Fruit fly (Drosophila melanogaster) whole organism, embryonic: ENCODE measurements around the gene CG14341.

Source experiments
- ATbp ChIP-seq: fragments of 200-800 bp; sonication (Bioruptor generic); optimal IDR thresholded peaks from 2 replicates; lab custom pipeline; 2017; ENCODE audit warnings: missing biosample characterization, mild to moderate bottlenecking, missing genetic modification characterization, missing genetic modification reagents
- Antp ChIP-seq: fragments of 200-800 bp; sonication (Bioruptor generic); optimal IDR thresholded peaks from 3 replicates; lab custom pipeline; 2016; ENCODE audit warnings: missing biosample characterization, missing genetic modification characterization
- Atf6 ChIP-seq: fragments of 200-800 bp; sonication (Bioruptor generic); IDR thresholded peaks from 2 replicates; pipeline ENCODE4 v1.3.6; 2022; ENCODE audit warnings: missing biosample characterization, missing genetic modification characterization
- CG10462 ChIP-seq: fragments of 200-800 bp; sonication (Bioruptor generic); optimal IDR thresholded peaks from 2 replicates; lab custom pipeline; 2016; ENCODE audit warnings: missing biosample characterization, missing genetic modification characterization
- CG10979 ChIP-seq: fragments of 200-800 bp; sonication (Bioruptor generic); optimal IDR thresholded peaks from 2 replicates; lab custom pipeline; 2018; ENCODE audit warnings: missing biosample characterization, mild to moderate bottlenecking, missing genetic modification characterization, moderate library complexity
- CG11093 ChIP-seq: fragments of 200-800 bp; sonication (Bioruptor generic); IDR thresholded peaks from 3 replicates; pipeline ENCODE4 v1.3.6; 2022; ENCODE audit warnings: missing biosample characterization, missing genetic modification characterization
- CG12299 ChIP-seq: fragments of 200-800 bp; sonication (Bioruptor generic); optimal IDR thresholded peaks from 2 replicates; lab custom pipeline; 2018; ENCODE audit warnings: missing biosample characterization, mild to moderate bottlenecking, missing genetic modification characterization
- CG18476 ChIP-seq: fragments of 200-800 bp; sonication (Bioruptor generic); optimal IDR thresholded peaks from 2 replicates; lab custom pipeline; 2016; ENCODE audit warnings: missing biosample characterization, mild to moderate bottlenecking, missing genetic modification characterization
- CG2678 ChIP-seq: fragments of 200-800 bp; sonication (Bioruptor generic); optimal IDR thresholded peaks from 3 replicates; lab custom pipeline; 2019; ENCODE audit warnings: missing biosample characterization, mild to moderate bottlenecking, missing genetic modification characterization, moderate library complexity
- CG33557 ChIP-seq: fragments of 200-800 bp; sonication (Bioruptor generic); optimal IDR thresholded peaks from 2 replicates; lab custom pipeline; 2019; ENCODE audit warnings: missing biosample characterization, mild to moderate bottlenecking, missing genetic modification characterization, moderate library complexity
- CG4404 ChIP-seq: fragments of 200-800 bp; sonication (Bioruptor generic); IDR thresholded peaks from 2 replicates; pipeline ENCODE4 v1.3.6; 2022; ENCODE audit warnings: missing biosample characterization, missing genetic modification characterization
- CG4707 ChIP-seq: fragments of 200-800 bp; sonication (Bioruptor generic); optimal IDR thresholded peaks from 2 replicates; lab custom pipeline; 2018; ENCODE audit warnings: missing biosample characterization, mild to moderate bottlenecking, missing genetic modification characterization, moderate library complexity
- CG5953 ChIP-seq: fragments of 200-800 bp; sonication (Bioruptor generic); IDR thresholded peaks from 2 replicates; pipeline ENCODE4 v1.3.6; 2022; ENCODE audit warnings: missing biosample characterization, missing genetic modification characterization
- CG6689 ChIP-seq: fragments of 200-800 bp; sonication (Bioruptor generic); IDR thresholded peaks from 2 replicates; pipeline ENCODE4 v1.3.6; 2022; ENCODE audit warnings: missing biosample characterization, missing genetic modification characterization
- CG7271 ChIP-seq: fragments of 200-800 bp; sonication (Bioruptor generic); optimal IDR thresholded peaks from 2 replicates; lab custom pipeline; 2018; ENCODE audit warnings: missing biosample characterization, mild to moderate bottlenecking, missing genetic modification characterization, moderate library complexity
- CG7745 ChIP-seq: fragments of 200-800 bp; sonication (Bioruptor generic); optimal IDR thresholded peaks from 2 replicates; lab custom pipeline; 2018; ENCODE audit warnings: missing biosample characterization, mild to moderate bottlenecking, missing genetic modification characterization, moderate library complexity
- CG7839 ChIP-seq: fragments of 200-800 bp; sonication (Bioruptor generic); optimal IDR thresholded peaks from 3 replicates; lab custom pipeline; 2018; ENCODE audit warnings: missing biosample characterization, mild to moderate bottlenecking, missing genetic modification characterization, moderate library complexity
- CG7963 ChIP-seq: fragments of 200-800 bp; sonication (Bioruptor generic); IDR thresholded peaks from 3 replicates; pipeline ENCODE4 v1.3.6; 2022; ENCODE audit warnings: missing biosample characterization, missing genetic modification characterization; ENCODE audit not compliant: partially characterized antibody
- D19A ChIP-seq: fragments of 200-800 bp; optimal IDR thresholded peaks from 3 replicates; lab custom pipeline; 2019; ENCODE audit warnings: missing biosample characterization, mild to moderate bottlenecking, missing genetic modification characterization, moderate library complexity
- Dp ChIP-seq: fragments of 200-800 bp; sonication (Bioruptor generic); optimal IDR thresholded peaks from 2 replicates; lab custom pipeline; 2018; ENCODE audit warnings: missing biosample characterization, mild to moderate bottlenecking, missing genetic modification characterization, moderate library complexity
- Dref ChIP-seq: fragments of 200-800 bp; sonication (Bioruptor generic); IDR thresholded peaks from 2 replicates; pipeline ENCODE4 v1.3.6; 2022; ENCODE audit warnings: missing biosample characterization, missing genetic modification characterization
- Drgx ChIP-seq: fragments of 200-800 bp; sonication (Bioruptor generic); IDR thresholded peaks from 2 replicates; pipeline ENCODE4 v1.3.6; 2022; ENCODE audit warnings: missing biosample characterization, missing genetic modification characterization
- E2f2 ChIP-seq: fragments of 200-800 bp; sonication (Bioruptor generic); IDR thresholded peaks from 2 replicates; pipeline ENCODE4 v1.3.6; 2022; ENCODE audit warnings: missing biosample characterization, missing genetic modification characterization
- Gug ChIP-seq: fragments of 200-800 bp; sonication (Bioruptor generic); IDR thresholded peaks from 4 replicates; pipeline ENCODE4 v1.3.6; 2022; ENCODE audit warnings: missing biosample characterization, missing genetic modification characterization
- HmgD ChIP-seq: fragments of 200-800 bp; sonication (Bioruptor generic); optimal IDR thresholded peaks from 3 replicates; lab custom pipeline; 2016; ENCODE audit warnings: missing biosample characterization, missing genetic modification characterization
- Hr51 ChIP-seq, 2 experiments: fragments of 200-800 bp; sonication (Bioruptor generic); optimal IDR thresholded peaks; 2 replicates in 1 of 2; 3 replicates in 1 of 2; lab custom pipeline; 2016 to 2018; ENCODE audit warnings: missing biosample characterization in 2 of 2, missing genetic modification characterization in 2 of 2, mild to moderate bottlenecking in 1 of 2, moderate library complexity in 1 of 2
- MESR4 ChIP-seq: fragments of 200-800 bp; sonication (Bioruptor generic); optimal IDR thresholded peaks from 2 replicates; lab custom pipeline; 2018; ENCODE audit warnings: missing biosample characterization, mild to moderate bottlenecking, missing genetic modification characterization, moderate library complexity
- NFAT ChIP-seq: fragments of 200-800 bp; sonication (Bioruptor generic); IDR thresholded peaks from 2 replicates; pipeline ENCODE4 v1.3.6; 2022; ENCODE audit warnings: missing biosample characterization, missing genetic modification characterization
- PHDP ChIP-seq: fragments of 200-800 bp; sonication (Bioruptor generic); optimal IDR thresholded peaks from 3 replicates; lab custom pipeline; 2018; ENCODE audit warnings: missing biosample characterization, mild to moderate bottlenecking, missing genetic modification characterization, moderate library complexity
- Pdp1 ChIP-seq, 2 experiments: fragments of 200-800 bp; sonication (Bioruptor generic); optimal IDR thresholded peaks; 3 replicates each; lab custom pipeline; 2016; ENCODE audit warnings: missing biosample characterization in 2 of 2, missing genetic modification characterization in 2 of 2, mild to moderate bottlenecking in 1 of 2, moderate library complexity in 1 of 2
- Sox100B ChIP-seq: fragments of 200-800 bp; sonication (Bioruptor generic); optimal IDR thresholded peaks from 3 replicates; lab custom pipeline; 2018; ENCODE audit warnings: missing biosample characterization, mild to moderate bottlenecking, missing genetic modification characterization
- Sox102F ChIP-seq: fragments of 200-800 bp; sonication (Bioruptor generic); optimal IDR thresholded peaks from 2 replicates; lab custom pipeline; 2018; ENCODE audit warnings: missing biosample characterization, mild to moderate bottlenecking, missing genetic modification characterization, moderate library complexity
- Xbp1 ChIP-seq: fragments of 200-800 bp; sonication (Bioruptor generic); optimal IDR thresholded peaks from 3 replicates; lab custom pipeline; 2016; ENCODE audit warnings: missing biosample characterization, mild to moderate bottlenecking, missing genetic modification characterization
- cas ChIP-seq: fragments of 200-800 bp; sonication (Bioruptor generic); IDR thresholded peaks from 2 replicates; pipeline ENCODE4 v1.3.6; 2022; ENCODE audit warnings: missing biosample characterization, missing genetic modification characterization
- chn ChIP-seq: fragments of 200-800 bp; sonication (Bioruptor generic); optimal IDR thresholded peaks from 2 replicates; lab custom pipeline; 2016; ENCODE audit warnings: missing biosample characterization, missing genetic modification characterization
- danr ChIP-seq: fragments of 200-800 bp; sonication (Bioruptor generic); IDR thresholded peaks from 2 replicates; pipeline ENCODE4 v1.3.6; 2022; ENCODE audit warnings: missing biosample characterization, missing genetic modification characterization
- dmrt99B ChIP-seq: fragments of 200-800 bp; sonication (Bioruptor generic); optimal IDR thresholded peaks from 2 replicates; lab custom pipeline; 2018; ENCODE audit warnings: missing biosample characterization, mild to moderate bottlenecking, missing genetic modification characterization, moderate library complexity
- eve ChIP-seq, 2 experiments: fragments of >200 bp; optimal IDR thresholded peaks; 2 replicates each; lab custom pipeline; 2017; ENCODE audit warnings: missing biosample characterization in 2 of 2, missing genetic modification characterization in 2 of 2
- her ChIP-seq: fragments of 200-800 bp; sonication (Bioruptor generic); optimal IDR thresholded peaks from 2 replicates; lab custom pipeline; 2016; ENCODE audit warnings: missing biosample characterization, missing genetic modification characterization
- jing ChIP-seq: fragments of 200-800 bp; sonication (Bioruptor generic); optimal IDR thresholded peaks from 2 replicates; lab custom pipeline; 2018; ENCODE audit warnings: missing biosample characterization, mild to moderate bottlenecking, missing genetic modification characterization
- pho ChIP-seq: fragments of 200-800 bp; sonication (Bioruptor generic); optimal IDR thresholded peaks from 2 replicates; lab custom pipeline; 2016; ENCODE audit warnings: missing biosample characterization, missing genetic modification characterization
- phol ChIP-seq: fragments of 200-800 bp; sonication (Bioruptor generic); optimal IDR thresholded peaks from 3 replicates; lab custom pipeline; 2018; ENCODE audit warnings: missing biosample characterization, mild to moderate bottlenecking, missing genetic modification characterization, moderate library complexity
- pita ChIP-seq: fragments of 200-800 bp; sonication (Bioruptor generic); optimal IDR thresholded peaks from 2 replicates; lab custom pipeline; 2017; ENCODE audit warnings: missing biosample characterization, mild to moderate bottlenecking, missing genetic modification characterization
- prd ChIP-seq, 3 experiments: fragments of >200 bp in 2 of 3; fragments of 200-800 bp in 1 of 3; sonication (Bioruptor generic) in 1 of 3; optimal IDR thresholded peaks in 2 of 3; IDR thresholded peaks in 1 of 3; 2 replicates in 2 of 3; 3 replicates in 1 of 3; pipeline versions ENCODE4 v1.3.6 to Lab custom; 2017 to 2022; ENCODE audit warnings: missing biosample characterization in 1 of 3, missing genetic modification characterization in 1 of 3
- pros ChIP-seq: fragments of 200-800 bp; sonication (Bioruptor generic); optimal IDR thresholded peaks from 3 replicates; lab custom pipeline; 2019; ENCODE audit warnings: missing biosample characterization, mild to moderate bottlenecking, missing genetic modification characterization, moderate library complexity
- ro ChIP-seq: fragments of 200-800 bp; sonication (Bioruptor generic); IDR thresholded peaks from 2 replicates; pipeline ENCODE4 v1.3.6; 2022; ENCODE audit warnings: missing biosample characterization, missing genetic modification characterization
- row ChIP-seq: fragments of 200-800 bp; sonication (Bioruptor generic); IDR thresholded peaks from 3 replicates; pipeline ENCODE4 v1.3.6; 2022; ENCODE audit warnings: missing biosample characterization, missing genetic modification characterization
- stc ChIP-seq: fragments of 200-800 bp; sonication (Bioruptor generic); IDR thresholded peaks from 2 replicates; pipeline ENCODE4 v1.3.6; 2022; ENCODE audit warnings: missing biosample characterization, missing genetic modification characterization
- unpg ChIP-seq: fragments of 200-800 bp; sonication (Bioruptor generic); optimal IDR thresholded peaks from 3 replicates; lab custom pipeline; 2018; ENCODE audit warnings: missing biosample characterization, mild to moderate bottlenecking, missing genetic modification characterization, moderate library complexity
- zen2 ChIP-seq: fragments of 200-800 bp; sonication (Bioruptor generic); IDR thresholded peaks from 3 replicates; pipeline ENCODE4 v1.3.6; 2022; ENCODE audit warnings: missing biosample characterization, missing genetic modification characterization; ENCODE audit not compliant: partially characterized antibody

The CG14341 gene

dm6 chr2L:1213587-1213986 is 47.3 kb downstream of the CG14341 start (continued):
- TF ChIP-seq CG10979 (tag; lab: Kevin White, UChicago) (peak; percentile 26), Hr51 (GFP tag; optimal IDR thresholded peaks at IDR 0.05; lab: Kevin White, UChicago) (peak in 1 of 2 experiments; percentile 12), PHDP (peak; percentile 19), ro (GFP tag; lab: Robert Waterston, UW) (no peak), Dp (GFP tag; lab: Kevin White, UChicago) (no peak), Sox100B (GFP tag; lab: Kevin White, UChicago) (no peak), E2f2 (GFP tag; lab: Robert Waterston, UW) (0 out of 2 replicates have a peak, but pooled peaks have one; percentile 8), unpg (GFP tag; lab: Kevin White, UChicago) (peak; percentile 13), dmrt99B (tag; lab: Kevin White, UChicago) (peak; percentile 54), Antp (peak; percentile 24), CG7839 (tag; lab: Kevin White, UChicago) (peak; percentile 30), pita (no peak), stc (GFP tag; lab: Robert Waterston, UW) (no peak), Xbp1 (peak; percentile 40), CG18476 (GFP tag; lab: Kevin White, UChicago) (no peak), her (GFP tag; lab: Kevin White, UChicago) (no peak), D19A (tag; lab: Kevin White, UChicago) (no peak), CG7271 (tag; lab: Kevin White, UChicago) (no peak), Pdp1 (GFP tag; optimal IDR thresholded peaks at IDR 0.05; lab: Kevin White, UChicago) (peak in 1 of 2 experiments; percentile 11), chn (GFP tag; lab: Kevin White, UChicago) (no peak), row (peak; percentile 35; the same call in 1 of the 3 replicates), Sox102F (GFP tag; lab: Kevin White, UChicago) (peak; percentile 52), cas (GFP tag; lab: Robert Waterston, UW) (no peak), CG2678 (tag; lab: Kevin White, UChicago) (peak; percentile 43)

- TF ChIP-seq Gug (GFP tag; lab: Robert Waterston, UW) (0 out of 4 replicates have a peak, but pooled peaks have one; percentile 33), Drgx (GFP tag; lab: Robert Waterston, UW) (no peak), CG4707 (no peak), CG12299 (no peak), CG10462 (GFP tag; lab: Kevin White, UChicago) (peak; percentile 1), pho (GFP tag; lab: Kevin White, UChicago) (no peak), prd (optimal IDR thresholded peaks at IDR 0.05; lab: Kevin White, UChicago) (no peak), prd (GFP tag; IDR thresholded peaks at IDR 0.05; lab: Robert Waterston, UW) (peak; percentile 76), NFAT (GFP tag; lab: Robert Waterston, UW) (no peak), CG7745 (tag; lab: Kevin White, UChicago) (no peak), CG6689 (GFP tag; lab: Robert Waterston, UW) (peak; percentile 62), zen2 (GFP tag; lab: Robert Waterston, UW) (no peak), CG7963 (GFP tag; lab: Robert Waterston, UW) (no peak), CG33557 (GFP tag; lab: Kevin White, UChicago) (no peak), danr (GFP tag; lab: Robert Waterston, UW) (no peak), eve (GFP tag; optimal IDR thresholded peaks at IDR 0.05; lab: Kevin White, UChicago) (no peak), pros (GFP tag; lab: Kevin White, UChicago) (no peak), Atf6 (no peak), CG4404 (GFP tag; lab: Robert Waterston, UW) (no peak), phol (tag; lab: Kevin White, UChicago) (peak; percentile 49), ATbp (GFP tag; lab: Kevin White, UChicago) (peak; percentile 50), MESR4 (GFP tag; lab: Kevin White, UChicago) (no peak), jing (no peak), HmgD (no peak), Dref (GFP tag; lab: Robert Waterston, UW) (no peak), Sox102F (GFP tag; lab: Kevin White, UChicago) (peak; percentile 62), CG11093 (GFP tag; lab: Robert Waterston, UW) (no peak), CG5953 (GFP tag; lab: Robert Waterston, UW) (no peak)
These were observed 48.2 kb downstream of the CG14341 start for dm6 chr2L:1214465-1214864.
